Worm (Caenorhabditis elegans): ENCODE data around the gene srbc-9.

The srbc-9 gene

DNA sequence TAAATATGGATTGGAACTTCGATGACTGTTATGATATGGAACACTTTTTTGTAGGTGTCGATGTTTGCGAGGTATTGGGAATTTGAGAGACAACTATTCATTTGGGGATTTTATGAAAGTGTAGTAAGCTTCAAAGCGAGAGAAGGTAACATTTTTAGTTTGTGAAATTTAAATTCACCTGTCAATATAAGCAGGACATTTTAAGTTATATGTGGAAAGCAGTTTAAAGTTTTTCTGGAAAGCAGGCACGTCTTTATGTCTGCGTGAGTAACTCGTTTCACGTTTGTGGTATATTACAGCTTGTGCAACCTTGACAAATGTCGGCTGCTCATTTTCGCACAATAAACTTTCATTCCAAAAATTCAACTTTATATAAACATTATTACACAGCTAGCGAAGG is 14.0 kb upstream of the srbc-9 start, which contains the start of gene srh-229:
Gene srh-229, minus strand, starts transcription at position 101 of the 400 bp plus-strand sequence.
- no peak for TF ChIP-seq tra-4 (tag; optimal IDR thresholded peaks at IDR 0.05)
- TF ChIP-seq B0310.2 (tag; optimal IDR thresholded peaks at IDR 0.05) = no peak
- no peak for TF ChIP-seq aly-1 (tag; optimal IDR thresholded peaks at IDR 0.05)
- TF ChIP-seq hmbx-1 (tag; optimal IDR thresholded peaks at IDR 0.05) = no peak
- no peak for TF ChIP-seq pes-1 (GFP tag; IDR thresholded peaks at IDR 0.05)
- no peak for TF ChIP-seq F13C5.2 (tag; optimal IDR thresholded peaks at IDR 0.05)
- TF ChIP-seq scrt-1 (GFP tag; IDR thresholded peaks at IDR 0.05) = no peak
- TF ChIP-seq flt-1 (GFP tag; IDR thresholded peaks at IDR 0.05) = no peak
- no peak for TF ChIP-seq hmg-4 (GFP tag; optimal IDR thresholded peaks at IDR 0.05)
- no peak for TF ChIP-seq tbx-37 (GFP tag; conservative IDR thresholded peaks at IDR 0.05)

DNA sequence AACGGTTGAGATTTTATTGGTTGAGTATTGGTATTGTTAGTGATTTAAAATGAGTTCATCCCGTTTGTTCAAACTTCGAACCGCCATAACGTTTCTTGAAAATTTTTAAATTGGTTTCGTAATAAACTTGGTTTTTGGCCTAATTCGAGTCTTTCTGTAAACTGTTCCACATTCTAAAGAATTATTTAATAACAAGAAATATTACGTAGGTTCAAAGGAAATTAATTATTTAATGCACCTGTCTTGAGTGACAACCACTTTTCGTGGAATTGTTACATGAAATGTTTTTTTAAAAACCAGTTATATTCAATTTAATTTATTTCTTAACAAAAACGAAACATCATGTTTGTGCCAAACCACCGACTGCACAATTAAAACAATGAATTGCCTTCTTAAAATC is 11.0 kb upstream of the srbc-9 start:
- no peak for TF ChIP-seq B0310.2 (tag; optimal IDR thresholded peaks at IDR 0.05)

DNA sequence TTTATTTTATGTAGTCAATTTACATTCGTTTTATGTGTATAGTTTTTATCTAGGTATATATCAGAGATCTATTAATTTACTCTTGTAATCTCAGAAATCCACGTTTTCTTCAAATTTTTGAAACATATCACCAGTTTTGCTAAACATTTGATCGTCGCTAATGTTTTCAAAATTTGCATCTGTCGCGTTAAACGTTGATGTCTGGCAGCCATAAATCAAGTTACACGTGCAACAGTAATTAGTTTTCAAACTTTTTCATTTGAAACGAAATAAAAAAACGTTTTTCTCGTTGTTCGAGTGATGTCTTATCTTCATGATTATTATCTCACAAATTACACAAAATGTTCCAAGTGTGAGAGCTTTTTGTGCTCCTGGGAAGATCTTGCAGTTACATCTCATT is 7.2 kb upstream of the srbc-9 start, which contains the start of gene srh-79:
Gene srh-79, plus strand, starts transcription at position 301 of the 400 bp plus-strand sequence.
- TF ChIP-seq scrt-1 (GFP tag; IDR thresholded peaks at IDR 0.05) (no peak), pes-1 (GFP tag; IDR thresholded peaks at IDR 0.05) (no peak), ceh-36 (tag; optimal IDR thresholded peaks at IDR 0.05) (no peak), ama-1 (optimal IDR thresholded peaks at IDR 0.05) (no peak), tra-4 (tag; optimal IDR thresholded peaks at IDR 0.05) (no peak), hmg-4 (GFP tag; optimal IDR thresholded peaks at IDR 0.05) (no peak), aly-1 (tag; optimal IDR thresholded peaks at IDR 0.05) (no peak), ceh-13 (GFP tag; optimal IDR thresholded peaks at IDR 0.05) (no peak), F13C5.2 (tag; optimal IDR thresholded peaks at IDR 0.05) (no peak), hnd-1 (tag; optimal IDR thresholded peaks at IDR 0.05) (no peak), flt-1 (GFP tag; IDR thresholded peaks at IDR 0.05) (no peak), tbx-11 (GFP tag; IDR thresholded peaks at IDR 0.05) (no peak), sea-1 (GFP tag; conservative IDR thresholded peaks at IDR 0.05) (no peak), B0310.2 (tag; optimal IDR thresholded peaks at IDR 0.05) (no peak), ets-7 (tag; optimal IDR thresholded peaks at IDR 0.05) (no peak)

DNA sequence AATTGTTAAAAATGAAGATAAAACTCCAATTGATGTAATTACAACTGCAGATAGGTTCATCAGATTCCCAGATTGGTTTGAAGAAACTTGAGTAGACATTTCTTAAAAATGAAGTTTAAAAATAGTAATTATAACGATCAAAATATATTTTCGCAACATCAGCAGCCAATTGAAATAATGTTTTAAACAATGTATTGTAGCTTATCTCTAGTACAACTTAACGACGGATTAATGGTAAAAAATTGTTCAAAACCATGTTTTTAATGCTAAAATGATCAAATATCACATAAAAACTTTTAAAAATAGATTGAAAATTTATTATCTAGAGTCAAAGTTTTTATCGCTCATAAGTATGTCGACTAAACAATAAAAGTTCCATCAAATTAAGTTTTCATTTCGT is 4.9 kb upstream of the srbc-9 start, which contains the start of gene srbc-11:
Gene srbc-11, minus strand, starts transcription at position 101 of the 400 bp plus-strand sequence.
- TF ChIP-seq aly-1 (tag; optimal IDR thresholded peaks at IDR 0.05) (no peak), hmg-4 (GFP tag; optimal IDR thresholded peaks at IDR 0.05) (no peak), tbx-11 (GFP tag; IDR thresholded peaks at IDR 0.05) (no peak), ceh-13 (GFP tag; optimal IDR thresholded peaks at IDR 0.05) (no peak), hnd-1 (tag; optimal IDR thresholded peaks at IDR 0.05) (no peak), scrt-1 (GFP tag; IDR thresholded peaks at IDR 0.05) (no peak), B0310.2 (tag; optimal IDR thresholded peaks at IDR 0.05) (no peak), ets-7 (tag; optimal IDR thresholded peaks at IDR 0.05) (no peak), hmbx-1 (tag; optimal IDR thresholded peaks at IDR 0.05) (no peak), flt-1 (GFP tag; IDR thresholded peaks at IDR 0.05) (no peak), tra-4 (tag; optimal IDR thresholded peaks at IDR 0.05) (no peak)

DNA sequence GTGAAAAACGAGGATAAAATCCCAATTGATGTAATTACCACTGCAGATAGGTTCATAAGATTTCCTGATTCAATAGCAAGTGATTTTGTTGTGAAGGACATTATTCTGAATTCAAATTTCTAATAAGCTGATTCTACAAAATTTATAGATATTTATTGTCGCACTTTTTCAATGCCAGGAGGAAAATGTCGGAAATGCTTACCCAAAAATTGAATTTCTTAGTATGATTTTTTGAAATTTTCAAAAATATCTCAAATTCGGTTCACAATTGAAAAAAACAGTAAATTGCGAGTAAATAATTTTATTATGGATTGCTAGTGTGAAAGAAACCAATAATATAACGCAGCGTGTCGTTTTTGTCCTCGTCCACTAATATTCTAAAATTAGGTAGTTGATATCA is 2.7 kb upstream of the srbc-9 start, which contains the start of gene srbc-10:
Gene srbc-10, minus strand, starts transcription at position 101 of the 400 bp plus-strand sequence.
- TF ChIP-seq pes-1 (GFP tag; IDR thresholded peaks at IDR 0.05) (no peak), aly-1 (tag; optimal IDR thresholded peaks at IDR 0.05) (no peak), hmg-4 (GFP tag; optimal IDR thresholded peaks at IDR 0.05) (no peak), hnd-1 (tag; optimal IDR thresholded peaks at IDR 0.05) (no peak), ama-1 (optimal IDR thresholded peaks at IDR 0.05) (no peak), hmbx-1 (tag; optimal IDR thresholded peaks at IDR 0.05) (no peak), ceh-36 (tag; optimal IDR thresholded peaks at IDR 0.05) (no peak), F13C5.2 (tag; optimal IDR thresholded peaks at IDR 0.05) (no peak), tra-4 (tag; optimal IDR thresholded peaks at IDR 0.05) (no peak), ceh-13 (GFP tag; optimal IDR thresholded peaks at IDR 0.05) (no peak), B0310.2 (tag; optimal IDR thresholded peaks at IDR 0.05) (no peak)

DNA sequence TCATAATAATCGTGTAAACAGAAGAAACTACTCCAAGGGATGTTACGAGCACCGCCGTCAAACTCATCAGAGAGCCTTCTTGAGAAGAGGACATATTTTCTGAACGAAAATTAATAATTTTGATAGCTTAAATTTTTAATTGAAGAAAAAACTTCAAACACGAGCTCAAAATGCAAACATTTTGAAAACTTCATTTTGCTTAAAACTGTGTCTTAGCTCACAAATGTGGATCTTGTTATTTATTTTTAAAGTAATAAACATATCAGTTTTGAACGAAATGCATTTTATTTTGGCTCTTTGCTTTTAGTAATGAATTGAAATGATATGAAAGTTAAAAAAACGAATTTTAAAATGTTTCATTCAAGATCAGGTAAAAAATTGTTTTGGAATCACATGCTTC is 2.7 kb downstream of the srbc-9 start, which contains the start of gene srbc-7:
Gene srbc-7, minus strand, starts transcription at position 101 of the 400 bp plus-strand sequence.
- TF ChIP-seq ets-7 (tag; optimal IDR thresholded peaks at IDR 0.05) = no peak
- no peak for TF ChIP-seq pes-1 (GFP tag; IDR thresholded peaks at IDR 0.05)
- no peak for TF ChIP-seq F13C5.2 (tag; optimal IDR thresholded peaks at IDR 0.05)
- TF ChIP-seq tbx-37 (GFP tag; conservative IDR thresholded peaks at IDR 0.05) = no peak
- no peak for TF ChIP-seq hmg-4 (GFP tag; optimal IDR thresholded peaks at IDR 0.05)
- TF ChIP-seq tbx-11 (GFP tag; IDR thresholded peaks at IDR 0.05) = no peak
- TF ChIP-seq B0310.2 (tag; optimal IDR thresholded peaks at IDR 0.05) = no peak
- no peak for TF ChIP-seq hnd-1 (tag; optimal IDR thresholded peaks at IDR 0.05)
- TF ChIP-seq hmbx-1 (tag; optimal IDR thresholded peaks at IDR 0.05) = no peak
- no peak for TF ChIP-seq ceh-36 (tag; optimal IDR thresholded peaks at IDR 0.05)
- TF ChIP-seq ceh-13 (GFP tag; optimal IDR thresholded peaks at IDR 0.05) = no peak

DNA sequence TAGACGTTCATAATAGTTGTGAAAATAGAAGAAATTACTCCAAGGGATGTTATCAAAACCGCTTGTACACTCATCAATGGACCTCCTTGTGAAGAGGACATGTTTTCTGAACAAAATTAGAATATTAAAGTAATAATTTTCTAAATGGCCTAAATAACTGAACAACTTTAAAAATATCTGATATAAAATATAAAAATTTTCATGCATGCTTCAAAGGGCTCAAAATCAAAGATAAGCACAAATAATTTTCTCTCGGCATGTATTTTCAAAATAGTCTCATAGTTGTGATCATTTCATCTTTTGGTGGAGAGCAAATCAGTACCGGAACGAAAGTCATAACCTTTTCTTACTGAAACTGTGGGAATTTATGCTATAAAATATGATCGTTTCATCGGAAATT is 5.2 kb downstream of the srbc-9 start, which contains the start of gene srbc-8:
Gene srbc-8, minus strand, starts transcription at position 101 of the 400 bp plus-strand sequence.
- TF ChIP-seq F13C5.2 (tag; optimal IDR thresholded peaks at IDR 0.05) (no peak), ceh-13 (GFP tag; optimal IDR thresholded peaks at IDR 0.05) (no peak), pes-1 (GFP tag; IDR thresholded peaks at IDR 0.05) (no peak), hnd-1 (tag; optimal IDR thresholded peaks at IDR 0.05) (no peak), sea-1 (GFP tag; conservative IDR thresholded peaks at IDR 0.05) (no peak), B0310.2 (tag; optimal IDR thresholded peaks at IDR 0.05) (no peak), hmbx-1 (tag; optimal IDR thresholded peaks at IDR 0.05) (no peak), hmg-4 (GFP tag; optimal IDR thresholded peaks at IDR 0.05) (no peak), flt-1 (GFP tag; IDR thresholded peaks at IDR 0.05) (no peak), tra-4 (tag; optimal IDR thresholded peaks at IDR 0.05) (no peak), ceh-36 (tag; optimal IDR thresholded peaks at IDR 0.05) (no peak), tbx-11 (GFP tag; IDR thresholded peaks at IDR 0.05) (no peak), ama-1 (optimal IDR thresholded peaks at IDR 0.05) (no peak), scrt-1 (GFP tag; IDR thresholded peaks at IDR 0.05) (no peak), aly-1 (tag; optimal IDR thresholded peaks at IDR 0.05) (no peak), ets-7 (tag; optimal IDR thresholded peaks at IDR 0.05) (no peak)

DNA sequence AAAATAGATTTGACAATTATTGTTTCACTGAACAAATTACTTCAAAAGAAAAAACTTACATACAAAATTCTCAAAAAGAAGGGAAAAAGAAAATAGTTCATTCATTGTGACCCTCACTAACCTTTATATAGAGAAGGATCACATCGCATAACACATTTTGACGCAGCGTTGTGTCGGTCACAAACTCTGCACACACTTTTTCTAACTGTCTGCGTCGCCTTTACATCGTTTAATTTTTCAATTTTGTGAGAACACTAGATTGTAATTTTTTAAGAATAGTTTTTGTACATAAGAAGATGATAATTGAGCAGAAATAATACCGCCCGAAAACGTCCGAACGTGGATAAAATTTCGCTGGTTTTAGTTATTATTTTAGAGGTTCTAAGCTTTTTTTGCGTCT is 9.3 kb downstream of the srbc-9 start, which contains the start of gene C18B10.6:
Gene C18B10.6, minus strand, starts transcription at position 101 of the 400 bp plus-strand sequence.
- no peak for TF ChIP-seq hnd-1 (tag; optimal IDR thresholded peaks at IDR 0.05)
- TF ChIP-seq F13C5.2 (tag; optimal IDR thresholded peaks at IDR 0.05) = no peak
- no peak for TF ChIP-seq tbx-37 (GFP tag; conservative IDR thresholded peaks at IDR 0.05)
- TF ChIP-seq tbx-11 (GFP tag; IDR thresholded peaks at IDR 0.05) = no peak
- TF ChIP-seq B0310.2 (tag; optimal IDR thresholded peaks at IDR 0.05) = no peak
- TF ChIP-seq hmbx-1 (tag; optimal IDR thresholded peaks at IDR 0.05) = no peak
- no peak for TF ChIP-seq scrt-1 (GFP tag; IDR thresholded peaks at IDR 0.05)
- no peak for TF ChIP-seq aly-1 (tag; optimal IDR thresholded peaks at IDR 0.05)
- TF ChIP-seq ceh-13 (GFP tag; optimal IDR thresholded peaks at IDR 0.05) = no peak
- TF ChIP-seq flt-1 (GFP tag; IDR thresholded peaks at IDR 0.05) = no peak
